Worm (Caenorhabditis elegans): ENCODE results near the gene F57F4.2.

DNA sequence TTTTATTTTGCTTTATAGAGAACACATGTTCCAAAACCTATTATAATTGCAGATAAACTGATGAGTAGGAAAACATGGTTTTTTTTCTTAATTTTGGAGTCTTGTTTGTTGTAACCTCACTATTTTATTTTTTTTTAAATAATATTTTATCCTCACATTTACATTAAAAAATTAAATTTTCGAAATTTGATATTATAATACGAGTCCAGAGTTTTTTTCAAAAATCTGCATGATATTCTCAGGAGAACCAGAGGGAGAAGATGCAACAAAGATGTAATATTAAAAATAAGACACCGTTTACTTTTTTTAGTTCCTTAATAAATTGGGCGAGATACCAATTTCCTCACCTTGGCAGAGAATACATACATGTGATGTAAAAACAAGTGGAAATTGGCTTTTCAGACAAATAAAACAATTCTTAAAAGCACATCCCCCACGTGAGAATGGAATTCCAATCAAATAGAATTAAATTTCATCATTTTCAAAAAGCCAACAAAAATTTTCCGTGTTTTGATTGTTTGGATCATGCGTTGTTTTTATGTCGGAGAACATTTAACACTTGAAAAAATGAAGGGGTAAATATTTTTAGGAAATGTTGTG lies 3.8 kb downstream of the F57F4.2 start:
- TF ChIP-seq zag-1 (tag; optimal IDR thresholded peaks at IDR 0.05) (no peak), alr-1 (tag; optimal IDR thresholded peaks at IDR 0.05; ENCODE audit: borderline replicate concordance) (no peak), nhr-28 (tag; optimal IDR thresholded peaks at IDR 0.05) (no peak), nhr-11 (tag; optimal IDR thresholded peaks at IDR 0.05) (no peak), fos-1 (tag; optimal IDR thresholded peaks at IDR 0.05) (no peak), lin-15B (tag; optimal IDR thresholded peaks at IDR 0.05) (no peak), C04F5.9 (tag; optimal IDR thresholded peaks at IDR 0.05) (no peak), fkh-10 (GFP tag; optimal IDR thresholded peaks at IDR 0.05) (no peak)

Measured in whole organism, L1 larva.